Fruit fly (Drosophila melanogaster): ENCODE data around the gene CG15386.

dm6 chr2L:2190684-2191083, 26.4 kb downstream of the CG15386 start:
- TF ChIP-seq Myc (optimal IDR thresholded peaks at IDR 0.05) (no peak), psq (optimal IDR thresholded peaks at IDR 0.05) (no peak), Sin3A (optimal IDR thresholded peaks at IDR 0.05) (no peak), ttk (optimal IDR thresholded peaks at IDR 0.05) (no peak), h (optimal IDR thresholded peaks at IDR 0.05) (no peak), insv (optimal IDR thresholded peaks at IDR 0.05) (no peak)
